Fruit fly (Drosophila melanogaster) whole organism, embryonic: ENCODE data around the gene CG17564.
A peak's percentile ranks its signal among the peaks of the same experiment; 100 is the strongest.

ENCODE experiments used
- Blimp-1 ChIP-seq: fragments of 200-800 bp; sonication (Bioruptor generic); optimal IDR thresholded peaks from 3 replicates; lab custom pipeline; 2018; ENCODE audit warnings: missing biosample characterization, missing genetic modification characterization, mild to moderate bottlenecking, moderate library complexity, missing genetic modification reagents
- CG10209 ChIP-seq: fragments of 200-800 bp; sonication (Bioruptor generic); optimal IDR thresholded peaks from 3 replicates; lab custom pipeline; 2017; ENCODE audit warnings: missing biosample characterization, mild to moderate bottlenecking, missing genetic modification characterization, missing genetic modification reagents
- CG11085 ChIP-seq: fragments of 200-800 bp; sonication (Bioruptor generic); IDR thresholded peaks from 2 replicates; pipeline ENCODE4 v1.3.6; 2022; ENCODE audit warnings: missing biosample characterization, missing genetic modification characterization
- CG14050 ChIP-seq: fragments of 200-800 bp; sonication (Bioruptor generic); IDR thresholded peaks from 3 replicates; pipeline ENCODE4 v1.3.6; 2022; ENCODE audit warnings: missing biosample characterization, missing genetic modification characterization
- CG1602 ChIP-seq: fragments of 200-800 bp; sonication (Bioruptor generic); optimal IDR thresholded peaks from 3 replicates; lab custom pipeline; 2016; ENCODE audit warnings: missing biosample characterization, missing genetic modification characterization
- CG16815 ChIP-seq: fragments of 200-800 bp; sonication (Bioruptor generic); optimal IDR thresholded peaks from 3 replicates; lab custom pipeline; 2017; ENCODE audit warnings: missing biosample characterization, mild to moderate bottlenecking, missing genetic modification characterization
- CG17328 ChIP-seq: fragments of 200-800 bp; sonication (Bioruptor generic); IDR thresholded peaks from 2 replicates; pipeline ENCODE4 v1.3.6; 2022; ENCODE audit warnings: missing biosample characterization, missing genetic modification characterization
- CG2712 ChIP-seq: fragments of 200-800 bp; optimal IDR thresholded peaks from 3 replicates; lab custom pipeline; 2019; ENCODE audit warnings: missing biosample characterization, mild to moderate bottlenecking, missing genetic modification characterization, moderate library complexity
- CG43689 ChIP-seq: fragments of 200-800 bp; sonication (Bioruptor generic); IDR thresholded peaks from 2 replicates; pipeline ENCODE4 v1.3.6; 2022; ENCODE audit warnings: missing biosample characterization, missing genetic modification characterization
- CG7271 ChIP-seq: fragments of 200-800 bp; sonication (Bioruptor generic); optimal IDR thresholded peaks from 2 replicates; lab custom pipeline; 2018; ENCODE audit warnings: missing biosample characterization, mild to moderate bottlenecking, missing genetic modification characterization, moderate library complexity
- CG7372 ChIP-seq: fragments of 200-800 bp; sonication (Bioruptor generic); IDR thresholded peaks from 2 replicates; pipeline ENCODE4 v1.3.6; 2022; ENCODE audit warnings: missing biosample characterization, missing genetic modification characterization
- CG9797 ChIP-seq: fragments of 200-800 bp; sonication (Bioruptor generic); optimal IDR thresholded peaks from 3 replicates; lab custom pipeline; 2018; ENCODE audit warnings: missing biosample characterization, mild to moderate bottlenecking, missing genetic modification characterization
- CkIIα-i1 ChIP-seq: fragments of 200-800 bp; sonication (Bioruptor generic); IDR thresholded peaks from 2 replicates; pipeline ENCODE4 v1.3.6; 2022; ENCODE audit warnings: missing biosample characterization, missing genetic modification characterization
- D ChIP-seq, 2 experiments: fragments of 200-800 bp in 1 of 2; fragments of >200 bp in 1 of 2; sonication (Bioruptor generic) in 1 of 2; optimal IDR thresholded peaks; 2 replicates in 1 of 2; 3 replicates in 1 of 2; lab custom pipeline; 2017; ENCODE audit warnings: mild to moderate bottlenecking in 1 of 2, missing biosample characterization in 1 of 2, missing genetic modification characterization in 1 of 2, missing genetic modification reagents in 1 of 2
- Doc2 ChIP-seq: fragments of 200-800 bp; sonication (Bioruptor generic); IDR thresholded peaks from 2 replicates; pipeline ENCODE4 v1.3.6; 2022; ENCODE audit warnings: missing biosample characterization, missing genetic modification characterization
- Fer3 ChIP-seq: fragments of 200-800 bp; sonication (Bioruptor generic); optimal IDR thresholded peaks from 2 replicates; lab custom pipeline; 2018; ENCODE audit warnings: missing biosample characterization, mild to moderate bottlenecking, missing genetic modification characterization, moderate library complexity
- HHEX ChIP-seq: fragments of 200-800 bp; sonication (Bioruptor generic); optimal IDR thresholded peaks from 3 replicates; lab custom pipeline; 2017; ENCODE audit warnings: missing biosample characterization, mild to moderate bottlenecking, missing genetic modification characterization, missing genetic modification reagents
- Hr51 ChIP-seq, 2 experiments: fragments of 200-800 bp; sonication (Bioruptor generic); optimal IDR thresholded peaks; 2 replicates in 1 of 2; 3 replicates in 1 of 2; lab custom pipeline; 2016 to 2018; ENCODE audit warnings: missing biosample characterization in 2 of 2, missing genetic modification characterization in 2 of 2, mild to moderate bottlenecking in 1 of 2, moderate library complexity in 1 of 2
- Kr ChIP-seq: fragments of 200-800 bp; sonication (Bioruptor generic); optimal IDR thresholded peaks from 2 replicates; lab custom pipeline; 2017; ENCODE audit warnings: missing biosample characterization, mild to moderate bottlenecking, missing genetic modification characterization
- MBD-R2 ChIP-seq: fragments of 200-800 bp; sonication (Bioruptor generic); IDR thresholded peaks from 2 replicates; pipeline ENCODE4 v1.3.6; 2022; ENCODE audit warnings: missing biosample characterization, missing genetic modification characterization
- PHDP ChIP-seq: fragments of 200-800 bp; sonication (Bioruptor generic); optimal IDR thresholded peaks from 3 replicates; lab custom pipeline; 2018; ENCODE audit warnings: missing biosample characterization, mild to moderate bottlenecking, missing genetic modification characterization, moderate library complexity
- Rx ChIP-seq: fragments of 200-800 bp; sonication (Bioruptor generic); IDR thresholded peaks from 2 replicates; pipeline ENCODE4 v1.3.6; 2022; ENCODE audit warnings: missing biosample characterization, missing genetic modification characterization
- Stat92E ChIP-seq, 3 experiments: fragments of >200 bp in 2 of 3; fragments of 200-800 bp in 1 of 3; sonication (Bioruptor generic) in 1 of 3; optimal IDR thresholded peaks; 2 replicates each; lab custom pipeline; 2017 to 2019; ENCODE audit warnings: missing biosample characterization in 3 of 3, missing genetic modification characterization in 3 of 3, mild to moderate bottlenecking in 1 of 3, moderate library complexity in 1 of 3
- Taf1 ChIP-seq: fragments of 200-800 bp; sonication (Bioruptor generic); IDR thresholded peaks from 2 replicates; pipeline ENCODE4 v1.3.6; 2022; ENCODE audit warnings: missing biosample characterization, missing genetic modification characterization
- Xrp1 ChIP-seq: fragments of 200-800 bp; sonication (Bioruptor generic); IDR thresholded peaks from 2 replicates; pipeline ENCODE4 v1.3.6; 2022; ENCODE audit warnings: missing biosample characterization, missing genetic modification characterization
- abd-A ChIP-seq: fragments of 200-800 bp; sonication (Bioruptor generic); optimal IDR thresholded peaks from 3 replicates; lab custom pipeline; 2019; ENCODE audit warnings: missing biosample characterization, mild to moderate bottlenecking, missing genetic modification characterization, moderate library complexity
- bsh ChIP-seq, 2 experiments: fragments of 200-800 bp; sonication (Bioruptor generic); optimal IDR thresholded peaks; 2 replicates each; lab custom pipeline; 2017 to 2018; ENCODE audit warnings: mild to moderate bottlenecking in 2 of 2, missing biosample characterization in 2 of 2, missing genetic modification characterization in 2 of 2, moderate library complexity in 1 of 2
- cad ChIP-seq: fragments of >200 bp; optimal IDR thresholded peaks from 2 replicates; lab custom pipeline; 2017; ENCODE audit warnings: missing biosample characterization, missing genetic modification characterization
- cas ChIP-seq: fragments of 200-800 bp; sonication (Bioruptor generic); IDR thresholded peaks from 2 replicates; pipeline ENCODE4 v1.3.6; 2022; ENCODE audit warnings: missing biosample characterization, missing genetic modification characterization
- crol ChIP-seq: fragments of 200-800 bp; sonication (Bioruptor generic); IDR thresholded peaks from 2 replicates; pipeline ENCODE4 v1.3.6; 2022; ENCODE audit warnings: missing biosample characterization, missing genetic modification characterization
- crp ChIP-seq, 2 experiments: fragments of 200-800 bp; sonication (Bioruptor generic); optimal IDR thresholded peaks; 2 replicates in 1 of 2; 3 replicates in 1 of 2; lab custom pipeline; 2017; ENCODE audit warnings: missing biosample characterization in 2 of 2, missing genetic modification characterization in 2 of 2, mild to moderate bottlenecking in 1 of 2, moderate library complexity in 1 of 2
- gem ChIP-seq: fragments of 200-800 bp; sonication (Bioruptor generic); optimal IDR thresholded peaks from 2 replicates; lab custom pipeline; 2019; ENCODE audit warnings: missing biosample characterization, mild to moderate bottlenecking, missing genetic modification characterization, moderate library complexity
- grn ChIP-seq: fragments of 200-800 bp; sonication (Bioruptor generic); optimal IDR thresholded peaks from 3 replicates; lab custom pipeline; 2017; ENCODE audit warnings: missing biosample characterization, missing genetic modification characterization
- lmd ChIP-seq: fragments of 200-800 bp; sonication (Bioruptor generic); IDR thresholded peaks from 2 replicates; pipeline ENCODE4 v1.3.6; 2022; ENCODE audit warnings: missing biosample characterization, missing genetic modification characterization
- sens ChIP-seq: fragments of 200-800 bp; sonication (Bioruptor generic); peaks from one replicate; lab custom pipeline; 2016; ENCODE audit warnings: missing biosample characterization, missing genetic modification characterization
- sim ChIP-seq: fragments of 200-800 bp; sonication (Bioruptor generic); IDR thresholded peaks from 2 replicates; pipeline ENCODE4 v1.3.6; 2022; ENCODE audit warnings: missing biosample characterization, missing genetic modification characterization
- slp2 ChIP-seq: fragments of 200-800 bp; sonication (Bioruptor generic); optimal IDR thresholded peaks from 2 replicates; lab custom pipeline; 2016; ENCODE audit warnings: missing biosample characterization, missing genetic modification characterization
- tll ChIP-seq, 2 experiments: fragments of 200-800 bp in 1 of 2; fragments of >200 bp in 1 of 2; sonication (Bioruptor generic) in 1 of 2; optimal IDR thresholded peaks; 2 replicates each; lab custom pipeline; 2017 to 2019; ENCODE audit warnings: missing biosample characterization in 2 of 2, missing genetic modification characterization in 2 of 2, mild to moderate bottlenecking in 1 of 2, moderate library complexity in 1 of 2
- tna ChIP-seq: fragments of 200-800 bp; sonication (Bioruptor generic); IDR thresholded peaks from 2 replicates; pipeline ENCODE4 v1.3.6; 2022; ENCODE audit warnings: missing biosample characterization, missing genetic modification characterization; ENCODE audit not compliant: partially characterized antibody
- trem ChIP-seq: fragments of 200-800 bp; optimal IDR thresholded peaks from 3 replicates; lab custom pipeline; 2019; ENCODE audit warnings: missing biosample characterization, mild to moderate bottlenecking, missing genetic modification characterization, moderate library complexity
- ttk ChIP-seq: fragments of 200-800 bp; sonication (Bioruptor generic); IDR thresholded peaks from 2 replicates; pipeline ENCODE4 v2.1.2; 2022; ENCODE audit warnings: missing biosample characterization, missing genetic modification characterization
- twi ChIP-seq: fragments of 200-800 bp; optimal IDR thresholded peaks from 2 replicates; lab custom pipeline; 2019; ENCODE audit warnings: missing biosample characterization, mild to moderate bottlenecking, missing genetic modification characterization, moderate library complexity
- tx ChIP-seq: fragments of 200-800 bp; sonication (Bioruptor generic); optimal IDR thresholded peaks from 2 replicates; lab custom pipeline; 2016; ENCODE audit warnings: missing biosample characterization, missing genetic modification characterization
- z ChIP-seq: fragments of 200-800 bp; sonication (Bioruptor generic); IDR thresholded peaks from 3 replicates; pipeline ENCODE4 v1.3.6; 2022; ENCODE audit warnings: missing biosample characterization, missing genetic modification characterization
- zen ChIP-seq: fragments of 200-800 bp; sonication (Bioruptor generic); optimal IDR thresholded peaks from 3 replicates; lab custom pipeline; 2018; ENCODE audit warnings: missing biosample characterization, mild to moderate bottlenecking, missing genetic modification characterization, moderate library complexity

The CG17564 gene

dm6 chr2L:19339023-19339422, 39.3 kb upstream of the CG17564 start:
- TF ChIP-seq D (optimal IDR thresholded peaks at IDR 0.05; lab: Kevin White, UChicago) (peak; percentile 94), D (GFP tag; optimal IDR thresholded peaks at IDR 0.05; lab: Kevin White, UChicago) (no peak), CG43689 (GFP tag; lab: Robert Waterston, UW) (no peak), Blimp-1 (GFP tag; lab: Kevin White, UChicago) (no peak), Hr51 (GFP tag; optimal IDR thresholded peaks at IDR 0.05; lab: Kevin White, UChicago) (no peak), grn (GFP tag; lab: Kevin White, UChicago) (peak; percentile 46), HHEX (GFP tag; lab: Kevin White, UChicago) (no peak), ttk (GFP tag; lab: Robert Waterston, UW) (no peak), Taf1 (GFP tag; lab: Robert Waterston, UW) (no peak), Xrp1 (no peak), MBD-R2 (GFP tag; lab: Robert Waterston, UW) (no peak), Kr (GFP tag; lab: Kevin White, UChicago) (peak; percentile 54), trem (tag; lab: Kevin White, UChicago) (no peak), cad (peak; percentile 70), zen (tag; lab: Kevin White, UChicago) (peak; percentile 59)

- TF ChIP-seq slp2 (GFP tag; lab: Kevin White, UChicago) (no peak), CG7271 (tag; lab: Kevin White, UChicago) (peak; percentile 43), CG9797 (GFP tag; lab: Kevin White, UChicago) (no peak), abd-A (tag; lab: Kevin White, UChicago) (peak; percentile 6), Stat92E (GFP tag; optimal IDR thresholded peaks at IDR 0.05; lab: Kevin White, UChicago) (peak in 1 of 3 experiments; percentile 45), cad (peak; percentile 92), sens (GFP tag; lab: Kevin White, UChicago) (peak; percentile 38), twi (peak; percentile 94), D (optimal IDR thresholded peaks at IDR 0.05; lab: Kevin White, UChicago) (peak; percentile 78), D (GFP tag; optimal IDR thresholded peaks at IDR 0.05; lab: Kevin White, UChicago) (no peak), CG7372 (GFP tag; lab: Robert Waterston, UW) (no peak), sim (GFP tag; lab: Robert Waterston, UW) (no peak), CG16815 (GFP tag; lab: Kevin White, UChicago) (no peak), cas (GFP tag; lab: Robert Waterston, UW) (no peak), tx (no peak), tll (GFP tag; optimal IDR thresholded peaks at IDR 0.05; lab: Kevin White, UChicago) (peak in 1 of 2 experiments; percentile 95), crp (GFP tag; optimal IDR thresholded peaks at IDR 0.05; lab: Kevin White, UChicago) (no peak), zen (tag; lab: Kevin White, UChicago) (peak; percentile 80), crol (peak; percentile 68; the same call in 1 of the 2 replicates)
Measured at dm6 chr2L:19337971-19338732, 38.4 kb upstream of the CG17564 start.

- TF ChIP-seq z (GFP tag; lab: Robert Waterston, UW) (no peak), tna (GFP tag; lab: Robert Waterston, UW) (no peak), lmd (peak; percentile 59), PHDP (peak; percentile 53), CG11085 (GFP tag; lab: Robert Waterston, UW) (no peak), Rx (peak; percentile 36; the same call in 1 of the 2 replicates), CG10209 (GFP tag; lab: Kevin White, UChicago) (peak; percentile 50), HHEX (GFP tag; lab: Kevin White, UChicago) (peak; percentile 41), CG14050 (GFP tag; lab: Robert Waterston, UW) (0 out of 3 replicates have a peak, but pooled peaks have one; percentile 17), bsh (GFP tag; optimal IDR thresholded peaks at IDR 0.05; lab: Kevin White, UChicago) (peak in 1 of 2 experiments; percentile 60), gem (peak; percentile 79), CG2712 (tag; lab: Kevin White, UChicago) (peak; percentile 80), CG1602 (GFP tag; lab: Kevin White, UChicago) (peak; percentile 42), CkIIα-i1 (GFP tag; lab: Robert Waterston, UW) (no peak), Fer3 (tag; lab: Kevin White, UChicago) (peak; percentile 49), CG17328 (GFP tag; lab: Robert Waterston, UW) (peak; percentile 69), Doc2 (GFP tag; lab: Robert Waterston, UW) (no peak), Hr51 (GFP tag; optimal IDR thresholded peaks at IDR 0.05; lab: Kevin White, UChicago) (peak; percentile 21 to 58)
Measured at dm6 chr2L:19335052-19335451, 35.3 kb upstream of the CG17564 start.
